Fruit fly (Drosophila melanogaster) whole organism, embryonic: Measurements from ENCODE around the gene Pxd.

Source experiments
- CG10366 ChIP-seq: fragments of 200-800 bp; sonication (Bioruptor generic); IDR thresholded peaks from 2 replicates; pipeline ENCODE4 v1.3.6; 2022; ENCODE audit warnings: missing biosample characterization, missing genetic modification characterization
- CG10565 ChIP-seq: fragments of 200-800 bp; sonication (Bioruptor generic); optimal IDR thresholded peaks from 3 replicates; lab custom pipeline; 2016; ENCODE audit warnings: missing biosample characterization, mild to moderate bottlenecking, missing genetic modification characterization
- CG12391 ChIP-seq: fragments of 200-800 bp; sonication (Bioruptor generic); optimal IDR thresholded peaks from 3 replicates; lab custom pipeline; 2018; ENCODE audit warnings: missing biosample characterization, mild to moderate bottlenecking, missing genetic modification characterization, moderate library complexity
- CG13296 ChIP-seq: fragments of 200-800 bp; sonication (Bioruptor generic); optimal IDR thresholded peaks from 3 replicates; lab custom pipeline; 2018; ENCODE audit warnings: missing biosample characterization, mild to moderate bottlenecking, missing genetic modification characterization
- CG1792 ChIP-seq: fragments of 200-800 bp; sonication (Bioruptor generic); optimal IDR thresholded peaks from 2 replicates; lab custom pipeline; 2016; ENCODE audit warnings: missing biosample characterization, missing genetic modification characterization
- CG30403 ChIP-seq: fragments of 200-800 bp; sonication (Bioruptor generic); optimal IDR thresholded peaks from 3 replicates; lab custom pipeline; 2016; ENCODE audit warnings: missing biosample characterization, missing genetic modification characterization
- CG30431 ChIP-seq: fragments of 200-800 bp; sonication (Bioruptor generic); optimal IDR thresholded peaks from 2 replicates; lab custom pipeline; 2017; ENCODE audit warnings: missing biosample characterization, missing genetic modification characterization
- CG3065 ChIP-seq: fragments of 200-800 bp; sonication (Bioruptor generic); optimal IDR thresholded peaks from 2 replicates; lab custom pipeline; 2016; ENCODE audit warnings: missing biosample characterization, missing genetic modification characterization
- CG31365 ChIP-seq: fragments of 200-800 bp; sonication (Bioruptor generic); optimal IDR thresholded peaks from 2 replicates; lab custom pipeline; 2018; ENCODE audit warnings: missing biosample characterization, mild to moderate bottlenecking, missing genetic modification characterization
- CG3163 ChIP-seq: fragments of 200-800 bp; sonication (Bioruptor generic); optimal IDR thresholded peaks from 3 replicates; lab custom pipeline; 2016; ENCODE audit warnings: missing biosample characterization, missing genetic modification characterization
- CG32772 ChIP-seq: fragments of 200-800 bp; sonication (Bioruptor generic); IDR thresholded peaks from 2 replicates; pipeline ENCODE4 v1.3.6; 2022; ENCODE audit warnings: missing biosample characterization, missing genetic modification characterization
- CG3726 ChIP-seq: fragments of 200-800 bp; sonication (Bioruptor generic); IDR thresholded peaks from 3 replicates; pipeline ENCODE4, ENCODE4 v1.3.6; 2022; ENCODE audit warnings: missing biosample characterization, missing genetic modification characterization
- CG4617 ChIP-seq: fragments of 200-800 bp; sonication (Bioruptor generic); optimal IDR thresholded peaks from 3 replicates; lab custom pipeline; 2016; ENCODE audit warnings: missing biosample characterization, missing genetic modification characterization, borderline replicate concordance
- CG6175 ChIP-seq: fragments of 200-800 bp; sonication (Bioruptor generic); IDR thresholded peaks from 3 replicates; pipeline ENCODE4 v1.3.6; 2022; ENCODE audit warnings: missing biosample characterization, missing genetic modification characterization
- CG6854 ChIP-seq: fragments of 200-800 bp; sonication (Bioruptor generic); optimal IDR thresholded peaks from 3 replicates; lab custom pipeline; 2017; ENCODE audit warnings: missing biosample characterization, mild to moderate bottlenecking, missing genetic modification characterization
- CG8944 ChIP-seq: fragments of 200-800 bp; sonication (Bioruptor generic); optimal IDR thresholded peaks from 3 replicates; lab custom pipeline; 2016; ENCODE audit warnings: missing biosample characterization, missing genetic modification characterization
- CG9932 ChIP-seq: fragments of 200-800 bp; sonication (Bioruptor generic); IDR thresholded peaks from 2 replicates; pipeline ENCODE4 v1.3.6; 2022; ENCODE audit warnings: missing biosample characterization, missing genetic modification characterization
- CoRest ChIP-seq: fragments of 200-800 bp; sonication (Bioruptor generic); optimal IDR thresholded peaks from 3 replicates; lab custom pipeline; 2018; ENCODE audit warnings: missing biosample characterization, mild to moderate bottlenecking, missing genetic modification characterization, moderate library complexity
- Fer1 ChIP-seq: fragments of 200-800 bp; sonication (Bioruptor generic); optimal IDR thresholded peaks from 2 replicates; lab custom pipeline; 2017; ENCODE audit warnings: missing biosample characterization, mild to moderate bottlenecking, missing genetic modification characterization
- GATAe ChIP-seq: fragments of 200-800 bp; sonication (Bioruptor generic); conservative IDR thresholded peaks from 2 replicates; pipeline ENCODE4 v1.3.6; 2022; ENCODE audit warnings: missing biosample characterization, missing genetic modification characterization
- HLHmδ ChIP-seq: fragments of 200-800 bp; sonication (Bioruptor generic); optimal IDR thresholded peaks from 2 replicates; lab custom pipeline; 2018; ENCODE audit warnings: missing biosample characterization, mild to moderate bottlenecking, missing genetic modification characterization, moderate library complexity
- Hmr ChIP-seq: fragments of 200-800 bp; sonication (Bioruptor generic); optimal IDR thresholded peaks from 3 replicates; lab custom pipeline; 2017; ENCODE audit warnings: mild to moderate bottlenecking, missing biosample characterization, missing genetic modification reagents, missing genetic modification characterization
- Jarid2 ChIP-seq: fragments of 200-800 bp; sonication (Bioruptor generic); optimal IDR thresholded peaks from 3 replicates; lab custom pipeline; 2017; ENCODE audit warnings: mild to moderate bottlenecking, missing biosample characterization, missing genetic modification reagents, missing genetic modification characterization
- NFAT ChIP-seq: fragments of 200-800 bp; sonication (Bioruptor generic); IDR thresholded peaks from 2 replicates; pipeline ENCODE4 v1.3.6; 2022; ENCODE audit warnings: missing biosample characterization, missing genetic modification characterization
- Nf-YA ChIP-seq: fragments of 200-800 bp; sonication (Bioruptor generic); IDR thresholded peaks from 2 replicates; pipeline ENCODE4 v1.3.6; 2022; ENCODE audit warnings: missing biosample characterization, missing genetic modification characterization
- Poxn ChIP-seq: fragments of 200-800 bp; sonication (Bioruptor generic); IDR thresholded peaks from 2 replicates; pipeline ENCODE4 v1.3.6; 2022; ENCODE audit warnings: missing biosample characterization, missing genetic modification characterization
- ab ChIP-seq: fragments of 200-800 bp; sonication (Bioruptor generic); optimal IDR thresholded peaks from 2 replicates; lab custom pipeline; 2016; ENCODE audit warnings: missing biosample characterization, missing genetic modification characterization
- al ChIP-seq: fragments of 200-800 bp; sonication (Bioruptor generic); IDR thresholded peaks from 2 replicates; pipeline ENCODE4 v1.3.6; 2022; ENCODE audit warnings: missing biosample characterization, missing genetic modification characterization
- bowl ChIP-seq: fragments of 200-800 bp; sonication (Bioruptor generic); IDR thresholded peaks from 2 replicates; pipeline ENCODE4 v1.3.6; 2022; ENCODE audit warnings: missing biosample characterization, missing genetic modification characterization
- cg ChIP-seq: fragments of 200-800 bp; sonication (Bioruptor generic); optimal IDR thresholded peaks from 3 replicates; lab custom pipeline; 2019; ENCODE audit warnings: missing biosample characterization, mild to moderate bottlenecking, missing genetic modification characterization, moderate library complexity
- corto ChIP-seq: fragments of 200-800 bp; sonication (Bioruptor generic); optimal IDR thresholded peaks from 2 replicates; lab custom pipeline; 2016; ENCODE audit warnings: missing biosample characterization, mild to moderate bottlenecking, missing genetic modification characterization, moderate library complexity
- danr ChIP-seq: fragments of 200-800 bp; sonication (Bioruptor generic); IDR thresholded peaks from 2 replicates; pipeline ENCODE4 v1.3.6; 2022; ENCODE audit warnings: missing biosample characterization, missing genetic modification characterization
- dm ChIP-seq: fragments of 200-800 bp; sonication (Bioruptor generic); optimal IDR thresholded peaks from 3 replicates; lab custom pipeline; 2016; ENCODE audit warnings: missing biosample characterization, missing genetic modification characterization
- fd64A ChIP-seq: fragments of 200-800 bp; sonication (Bioruptor generic); optimal IDR thresholded peaks from 3 replicates; lab custom pipeline; 2018; ENCODE audit warnings: missing biosample characterization, mild to moderate bottlenecking, missing genetic modification characterization
- fu2 ChIP-seq: fragments of 200-800 bp; sonication (Bioruptor generic); optimal IDR thresholded peaks from 2 replicates; lab custom pipeline; 2016; ENCODE audit warnings: missing biosample characterization, missing genetic modification characterization
- hbn ChIP-seq: fragments of 200-800 bp; sonication (Bioruptor generic); IDR thresholded peaks from 2 replicates; pipeline ENCODE4 v1.3.6; 2022; ENCODE audit warnings: missing biosample characterization, missing genetic modification characterization; ENCODE audit not compliant: partially characterized antibody
- hkb ChIP-seq, 2 experiments: fragments of 200-800 bp in 1 of 2; fragments of >200 bp in 1 of 2; sonication (Bioruptor generic) in 1 of 2; IDR thresholded peaks in 1 of 2; optimal IDR thresholded peaks in 1 of 2; 2 replicates each; pipeline versions ENCODE4 v1.3.6 to Lab custom; 2017 to 2022; ENCODE audit warnings: missing biosample characterization in 1 of 2, missing genetic modification characterization in 1 of 2
- insv ChIP-seq, 2 experiments: fragments of 200-800 bp; sonication (Bioruptor generic); optimal IDR thresholded peaks; 3 replicates each; lab custom pipeline; 2016 to 2018; ENCODE audit warnings: missing biosample characterization in 2 of 2, missing genetic modification characterization in 2 of 2
- inv ChIP-seq: fragments of 200-800 bp; sonication (Bioruptor generic); IDR thresholded peaks from 2 replicates; pipeline ENCODE4 v1.3.6; 2022; ENCODE audit warnings: missing biosample characterization, missing genetic modification characterization; ENCODE audit not compliant: partially characterized antibody
- jigr1 ChIP-seq: fragments of 200-800 bp; sonication (Bioruptor generic); IDR thresholded peaks from 3 replicates; pipeline ENCODE4 v1.3.6; 2022; ENCODE audit warnings: missing biosample characterization, missing genetic modification characterization
- lab ChIP-seq: fragments of 200-800 bp; sonication (Bioruptor generic); optimal IDR thresholded peaks from 3 replicates; lab custom pipeline; 2017; ENCODE audit warnings: missing biosample characterization, missing genetic modification characterization, mild to moderate bottlenecking, moderate library complexity, missing genetic modification reagents
- nerfin-1 ChIP-seq: fragments of 200-800 bp; sonication (Bioruptor generic); optimal IDR thresholded peaks from 3 replicates; lab custom pipeline; 2019; ENCODE audit warnings: missing biosample characterization, mild to moderate bottlenecking, missing genetic modification characterization, moderate library complexity
- onecut ChIP-seq: fragments of 200-800 bp; sonication (Bioruptor generic); IDR thresholded peaks from 2 replicates; pipeline ENCODE4 v1.3.6; 2022; ENCODE audit warnings: missing biosample characterization, missing genetic modification characterization
- pzg ChIP-seq: fragments of 200-800 bp; sonication (Bioruptor generic); optimal IDR thresholded peaks from 3 replicates; lab custom pipeline; 2018; ENCODE audit warnings: missing biosample characterization, mild to moderate bottlenecking, missing genetic modification characterization, moderate library complexity
- sd ChIP-seq: fragments of 200-800 bp; sonication (Bioruptor generic); optimal IDR thresholded peaks from 3 replicates; lab custom pipeline; 2018; ENCODE audit warnings: missing biosample characterization, mild to moderate bottlenecking, missing genetic modification characterization, moderate library complexity
- sens-2 ChIP-seq: fragments of 200-800 bp; sonication (Bioruptor generic); IDR thresholded peaks from 2 replicates; pipeline ENCODE4 v1.3.6; 2022; ENCODE audit warnings: missing biosample characterization, missing genetic modification characterization
- so ChIP-seq: fragments of 200-800 bp; sonication (Bioruptor generic); IDR thresholded peaks from 3 replicates; pipeline ENCODE4 v1.3.6; 2022; ENCODE audit warnings: missing biosample characterization, missing genetic modification characterization
- tap ChIP-seq: fragments of 200-800 bp; optimal IDR thresholded peaks from 3 replicates; lab custom pipeline; 2019; ENCODE audit warnings: missing biosample characterization, mild to moderate bottlenecking, missing genetic modification characterization, moderate library complexity
- vfl ChIP-seq: fragments of 200-800 bp; sonication (Bioruptor generic); optimal IDR thresholded peaks from 2 replicates; lab custom pipeline; 2016; ENCODE audit warnings: missing biosample characterization, missing genetic modification characterization

Gene Pxd

DNA sequence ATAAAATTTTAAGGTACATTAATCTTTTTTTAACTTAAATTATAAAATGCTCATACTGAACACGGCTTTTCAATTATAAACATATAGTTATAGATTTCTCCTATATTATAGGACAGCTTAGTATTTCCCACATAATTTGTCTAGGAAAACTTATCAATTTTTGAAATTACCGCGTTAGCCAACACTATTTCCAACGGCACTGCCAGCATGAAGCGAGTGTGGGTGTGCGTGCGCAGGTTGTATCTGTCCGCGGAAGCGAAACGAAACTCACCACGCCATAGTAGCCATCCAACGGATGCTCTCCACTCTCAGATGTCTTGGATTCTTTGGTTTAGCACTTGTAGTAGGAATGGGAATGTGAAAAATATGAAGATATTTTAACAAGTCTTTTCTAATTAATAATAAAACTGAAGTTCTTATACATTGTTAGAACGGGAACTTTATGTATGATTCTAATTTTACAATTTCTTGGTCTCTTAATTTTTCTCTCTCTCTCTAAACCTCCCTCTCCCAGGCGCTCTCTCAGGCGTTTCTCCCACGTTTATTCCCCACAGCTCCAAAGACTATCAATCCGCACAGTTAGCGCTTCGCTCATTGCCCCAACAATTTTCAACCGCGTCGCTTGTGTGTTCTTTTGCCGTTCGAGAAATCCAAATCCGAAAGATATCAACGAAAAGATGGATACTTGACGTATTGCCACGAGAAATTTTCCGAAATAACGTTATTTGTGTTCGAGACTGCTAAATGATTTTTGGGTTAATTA, 39.2 kb downstream of the Pxd start, which contains the start of gene Dad (continued):
- TF ChIP-seq pzg (GFP tag; lab: Kevin White, UChicago) = peak; percentile 44
- peak; percentile 36 for TF ChIP-seq CG31365
- no peak for TF ChIP-seq bowl (GFP tag; lab: Robert Waterston, UW)
- TF ChIP-seq NFAT (GFP tag; lab: Robert Waterston, UW) = no peak; the same call in 1 of the 2 replicates
- TF ChIP-seq CG4617 (GFP tag; lab: Kevin White, UChicago) = no peak
- no peak for TF ChIP-seq nerfin-1 (tag; lab: Kevin White, UChicago)
- TF ChIP-seq inv = no peak
- TF ChIP-seq jigr1 (GFP tag; lab: Robert Waterston, UW) = no peak
- peak; percentile 34 for TF ChIP-seq CG3163 (GFP tag; lab: Kevin White, UChicago)
- TF ChIP-seq Jarid2 (GFP tag; lab: Kevin White, UChicago) = peak; percentile 94
- TF ChIP-seq hbn (GFP tag; lab: Robert Waterston, UW) = peak; percentile 16; the same call in 1 of the 2 replicates
- TF ChIP-seq CG10565 (GFP tag; lab: Kevin White, UChicago) = no peak
- no peak for TF ChIP-seq GATAe (GFP tag; lab: Robert Waterston, UW)
- no peak for TF ChIP-seq vfl (GFP tag; lab: Kevin White, UChicago)
- TF ChIP-seq sd (tag; lab: Kevin White, UChicago) = peak; percentile 7
- no peak for TF ChIP-seq CG3065
- peak; percentile 78 for TF ChIP-seq HLHmδ (GFP tag; lab: Kevin White, UChicago)
- TF ChIP-seq sens-2 (GFP tag; lab: Robert Waterston, UW) = no peak
- no peak for TF ChIP-seq fu2
- no peak for TF ChIP-seq danr (GFP tag; lab: Robert Waterston, UW)
- TF ChIP-seq fd64A (GFP tag; lab: Kevin White, UChicago) = no peak
- TF ChIP-seq CG8944 = no peak
- TF ChIP-seq Nf-YA (GFP tag; lab: Robert Waterston, UW) = no peak
- no peak for TF ChIP-seq tap (tag; lab: Kevin White, UChicago)
- no peak for TF ChIP-seq CG30403 (GFP tag; lab: Kevin White, UChicago)
- peak; percentile 43 for TF ChIP-seq lab (GFP tag; lab: Kevin White, UChicago)
- TF ChIP-seq Fer1 (GFP tag; lab: Kevin White, UChicago) = peak; percentile 29
- peak; percentile 29 for TF ChIP-seq CG13296 (GFP tag; lab: Kevin White, UChicago)
- no peak for TF ChIP-seq CG1792 (GFP tag; lab: Kevin White, UChicago)
- no peak for TF ChIP-seq onecut (GFP tag; lab: Robert Waterston, UW)
- TF ChIP-seq cg (GFP tag; lab: Kevin White, UChicago) = no peak
- no peak for TF ChIP-seq insv (GFP tag; optimal IDR thresholded peaks at IDR 0.05; lab: Kevin White, UChicago)
- no peak for TF ChIP-seq CG12391 (tag; lab: Kevin White, UChicago)
- TF ChIP-seq al (GFP tag; lab: Robert Waterston, UW) = no peak
- TF ChIP-seq Hmr (GFP tag; lab: Kevin White, UChicago) = peak; percentile 48
- no peak for TF ChIP-seq CG9932 (GFP tag; lab: Robert Waterston, UW)
- no peak for TF ChIP-seq dm
- TF ChIP-seq so = 0 out of 3 replicates have a peak, but pooled peaks have one; percentile 13
- TF ChIP-seq CG3726 = no peak
- peak; percentile 76 for TF ChIP-seq corto (GFP tag; lab: Kevin White, UChicago)
- no peak for TF ChIP-seq CG10366
- no peak for TF ChIP-seq CG6175 (GFP tag; lab: Robert Waterston, UW)
- TF ChIP-seq CG6854 (GFP tag; lab: Kevin White, UChicago) = no peak
- peak; percentile 16 for TF ChIP-seq ab
- no peak for TF ChIP-seq hkb (optimal IDR thresholded peaks at IDR 0.05; lab: Kevin White, UChicago)
- peak; percentile 29; the same call in 1 of the 2 replicates for TF ChIP-seq hkb (GFP tag; IDR thresholded peaks at IDR 0.05; lab: Robert Waterston, UW)
- TF ChIP-seq CG30431 (GFP tag; lab: Kevin White, UChicago) = no peak
- TF ChIP-seq CoRest (tag; lab: Kevin White, UChicago) = no peak
- no peak for TF ChIP-seq CG32772 (GFP tag; lab: Robert Waterston, UW)
- TF ChIP-seq Poxn (GFP tag; lab: Robert Waterston, UW) = no peak
